Fruit fly (Drosophila melanogaster) Kc167 (cell line): ENCODE measurements around the gene Idua.

Experiments used
- Myc ChIP-seq: fragments of >200 bp; optimal IDR thresholded peaks from 2 replicates; lab custom pipeline; 2017; ENCODE audit warnings: missing external identifiers
- Sin3A ChIP-seq: fragments of >200 bp; optimal IDR thresholded peaks from 2 replicates; lab custom pipeline; 2018; ENCODE audit warnings: missing external identifiers
- h ChIP-seq: fragments of >200 bp; optimal IDR thresholded peaks from 3 replicates; lab custom pipeline; 2018; ENCODE audit warnings: missing external identifiers
- psq ChIP-seq: fragments of >200 bp; optimal IDR thresholded peaks from 2 replicates; lab custom pipeline; 2017; ENCODE audit warnings: missing external identifiers

dm6 chr2L:11065932-11066823 is 46.7 kb downstream of the Idua start:
- TF ChIP-seq psq (lab: Kevin White, UChicago) = no peak
- no peak for TF ChIP-seq h (lab: Kevin White, UChicago)
- TF ChIP-seq Sin3A (lab: Kevin White, UChicago) = no peak
- TF ChIP-seq Myc (lab: Kevin White, UChicago) = no peak
